Fruit fly (Drosophila melanogaster) S2 (cell line): ENCODE results near the gene Tip60.

ENCODE experiments used
- CG8478 ChIP-seq: fragments of >200 bp; optimal IDR thresholded peaks from 2 replicates; lab custom pipeline; 2018
- CTCF ChIP-seq, 2 experiments: fragments of >200 bp; optimal IDR thresholded peaks; 2 replicates each; lab custom pipeline; 2018

Tip60 gene

dm6 chrX:4089012-4089649 is 28.2 kb downstream of the Tip60 start:
- TF ChIP-seq CG8478 (no peak), CTCF (optimal IDR thresholded peaks at IDR 0.05; lab: Kevin White, UChicago) (no peak)

- no peak for TF ChIP-seq CTCF (optimal IDR thresholded peaks at IDR 0.05; lab: Kevin White, UChicago)
- TF ChIP-seq CG8478: no peak
These were observed 41.9 kb downstream of the Tip60 start, which contains the start of gene CG43689 for dm6 chrX:4075430-4075829. CG43689 (plus strand) TSS chrX:4075743.
